Worm (Caenorhabditis elegans) whole organism, L4 larva: ENCODE results near the gene ric-7.

ENCODE experiments used
- ceh-44 ChIP-seq: fragments of 200-800 bp; sonication (Bioruptor generic); IDR thresholded peaks from 2 replicates; pipeline ENCODE4 v1.3.6; 2022; ENCODE audit warnings: missing genetic modification reagents, missing genetic modification characterization, missing compliant biosample characterization
- ces-1 ChIP-seq: fragments of 150-350 bp; sonication (generic microtip); optimal IDR thresholded peaks from 4 replicates; lab custom pipeline; 2014; ENCODE audit warnings: missing biosample characterization, missing genetic modification reagents, missing genetic modification characterization
- dmd-8 ChIP-seq: fragments of 200-800 bp; sonication (Bioruptor generic); IDR thresholded peaks from 2 replicates; pipeline ENCODE4 v1.3.6; 2022; ENCODE audit warnings: missing genetic modification characterization, missing compliant biosample characterization
- egl-27 ChIP-seq: sonication (generic microtip); optimal IDR thresholded peaks from 3 replicates; lab custom pipeline; 2017; ENCODE audit warnings: missing biosample characterization, missing genetic modification reagents, missing genetic modification characterization
- hlh-30 ChIP-seq: sonication (generic microtip); optimal IDR thresholded peaks from 2 replicates; lab custom pipeline; 2017; ENCODE audit warnings: antibody characterized with exemption, mild to moderate bottlenecking, missing genetic modification characterization, missing compliant biosample characterization; ENCODE audit not compliant: insufficient read depth
- lin-39 ChIP-seq: fragments of 150-350 bp; optimal IDR thresholded peaks from 2 replicates; lab custom pipeline; 2014; ENCODE audit warnings: missing biosample characterization, missing genetic modification reagents, missing genetic modification characterization
- lsy-2 ChIP-seq, 2 experiments: fragments of 150-350 bp in 1 of 2; sonication (generic microtip) in 1 of 2; optimal IDR thresholded peaks; 2 replicates each; lab custom pipeline; 2014 to 2017; ENCODE audit warnings: missing biosample characterization in 2 of 2, missing genetic modification characterization in 2 of 2
- nhr-102 ChIP-seq: sonication (generic microtip); optimal IDR thresholded peaks from 2 replicates; lab custom pipeline; 2016; ENCODE audit warnings: mild to moderate bottlenecking, missing genetic modification characterization, moderate library complexity, missing compliant biosample characterization
- nhr-237 ChIP-seq: sonication (generic microtip); optimal IDR thresholded peaks from 2 replicates; lab custom pipeline; 2017; ENCODE audit warnings: missing biosample characterization, missing genetic modification characterization
- nhr-28 ChIP-seq: fragments of 150-350 bp; optimal IDR thresholded peaks from 2 replicates; lab custom pipeline; 2014; ENCODE audit warnings: missing biosample characterization, missing genetic modification characterization
- set-16 ChIP-seq: fragments of 200-800 bp; sonication (Bioruptor generic); IDR thresholded peaks from 2 replicates; pipeline ENCODE4 v1.3.6; 2022; ENCODE audit warnings: missing genetic modification reagents, missing genetic modification characterization, missing compliant biosample characterization
- spr-1 ChIP-seq: sonication (generic microtip); optimal IDR thresholded peaks from 2 replicates; lab custom pipeline; 2016; ENCODE audit warnings: mild to moderate bottlenecking, missing genetic modification characterization, missing compliant biosample characterization

ce11 chrV:14002402-14002801 is 3.3 kb downstream of the ric-7 start:
- TF ChIP-seq dmd-8 (GFP tag; lab: Robert Waterston, UW): no peak
- no peak for TF ChIP-seq ceh-44
- peak; percentile 43 for TF ChIP-seq hlh-30
- no peak for TF ChIP-seq lin-39 (tag; lab: Kevin White, UChicago)
- TF ChIP-seq egl-27 (tag; lab: Kevin White, UChicago): no peak
- peak; percentile 11 for TF ChIP-seq nhr-28
- TF ChIP-seq lsy-2 (tag; optimal IDR thresholded peaks at IDR 0.05; lab: Kevin White, UChicago): no peak
- TF ChIP-seq set-16 (GFP tag; lab: Robert Waterston, UW): no peak
- no peak for TF ChIP-seq spr-1 (tag; lab: Kevin White, UChicago)
- no peak for TF ChIP-seq nhr-237 (tag; lab: Kevin White, UChicago)
- TF ChIP-seq ces-1 (GFP tag; lab: Kevin White, UChicago): no peak
- TF ChIP-seq nhr-102: no peak
